Worm (Caenorhabditis elegans): ENCODE results near the gene spk-1.

The spk-1 gene

ce11 chrIII:9443417-9444027, 12.9 kb upstream of the spk-1 start, which contains the start of gene pir-2 (continued):
- TF ChIP-seq nhr-232 (tag; optimal IDR thresholded peaks at IDR 0.05) = no peak
- peak; percentile 26; the same call in 1 of the 2 replicates for TF ChIP-seq sox-2 (GFP tag; IDR thresholded peaks at IDR 0.05)
- TF ChIP-seq K02D7.2 (tag; optimal IDR thresholded peaks at IDR 0.05) = no peak
- TF ChIP-seq K09A11.1 (tag; optimal IDR thresholded peaks at IDR 0.05; ENCODE audit: insufficient read depth) = peak; percentile 51
- TF ChIP-seq lin-11 (tag; optimal IDR thresholded peaks at IDR 0.05) = no peak
- TF ChIP-seq Y22D7AL.16 (tag; optimal IDR thresholded peaks at IDR 0.05) = no peak
- no peak for TF ChIP-seq mec-3 (tag; optimal IDR thresholded peaks at IDR 0.05; ENCODE audit: borderline replicate concordance)
- no peak for TF ChIP-seq ceh-9 (tag; optimal IDR thresholded peaks at IDR 0.05)
- no peak for TF ChIP-seq elt-4 (tag; optimal IDR thresholded peaks at IDR 0.05)
- TF ChIP-seq elt-2 (tag; optimal IDR thresholded peaks at IDR 0.05) = no peak
- TF ChIP-seq che-1 (tag; optimal IDR thresholded peaks at IDR 0.05) = no peak
- no peak for TF ChIP-seq eyg-1 (tag; optimal IDR thresholded peaks at IDR 0.05)
- peak; percentile 78 for TF ChIP-seq dve-1 (tag; optimal IDR thresholded peaks at IDR 0.05)
- peak; percentile 38; the same call in 1 of the 2 replicates for TF ChIP-seq unc-3 (GFP tag; conservative IDR thresholded peaks at IDR 0.05)
- TF ChIP-seq unc-3 (tag; optimal IDR thresholded peaks at IDR 0.05) = no peak
- TF ChIP-seq F13H6.1 (tag; optimal IDR thresholded peaks at IDR 0.05) = no peak

- TF ChIP-seq tbx-2 (tag; optimal IDR thresholded peaks at IDR 0.05) (no peak), tbx-7 (tag; optimal IDR thresholded peaks at IDR 0.05) (no peak), zip-5 (tag; optimal IDR thresholded peaks at IDR 0.05) (no peak), K09A11.1 (tag; optimal IDR thresholded peaks at IDR 0.05; ENCODE audit: insufficient read depth) (no peak), unc-86 (tag; optimal IDR thresholded peaks at IDR 0.05) (no peak), ceh-30 (tag; optimal IDR thresholded peaks at IDR 0.05) (no peak), lim-6 (tag; optimal IDR thresholded peaks at IDR 0.05) (no peak), unc-55 (GFP tag; optimal IDR thresholded peaks at IDR 0.05) (no peak), ceh-9 (tag; optimal IDR thresholded peaks at IDR 0.05) (no peak), F13H6.1 (tag; optimal IDR thresholded peaks at IDR 0.05) (no peak), odd-2 (tag; optimal IDR thresholded peaks at IDR 0.05) (no peak)
These were observed 6.6 kb upstream of the spk-1 start, which contains the start of gene F54C8.6 for ce11 chrIII:9449831-9450230. F54C8.6 (minus strand) TSS chrIII:9449931.

- TF ChIP-seq nhr-232 (tag; optimal IDR thresholded peaks at IDR 0.05) = no peak
- TF ChIP-seq T23F11.4 (GFP tag; optimal IDR thresholded peaks at IDR 0.05) = no peak
- no peak for TF ChIP-seq ceh-6 (GFP tag; optimal IDR thresholded peaks at IDR 0.05)
- no peak for TF ChIP-seq dmd-4 (tag; optimal IDR thresholded peaks at IDR 0.05; ENCODE audit: borderline replicate concordance)
- peak; percentile 40 for TF ChIP-seq unc-55 (GFP tag; optimal IDR thresholded peaks at IDR 0.05)
- no peak for TF ChIP-seq ama-1 (optimal IDR thresholded peaks at IDR 0.05)
- peak; percentile 41 for TF ChIP-seq nfya-1 (tag; optimal IDR thresholded peaks at IDR 0.05)
- no peak for TF ChIP-seq odd-2 (tag; optimal IDR thresholded peaks at IDR 0.05)
- peak; percentile 93 for TF ChIP-seq hlh-30 (tag; optimal IDR thresholded peaks at IDR 0.05; ENCODE audit: insufficient read depth)
- peak; percentile 92 for TF ChIP-seq ceh-31 (tag; optimal IDR thresholded peaks at IDR 0.05)
- TF ChIP-seq Y22D7AL.16 (tag; optimal IDR thresholded peaks at IDR 0.05) = no peak
- TF ChIP-seq unc-42 (tag; optimal IDR thresholded peaks at IDR 0.05) = peak; percentile 55
- TF ChIP-seq dve-1 (tag; optimal IDR thresholded peaks at IDR 0.05) = no peak
- peak; percentile 15 for TF ChIP-seq tbx-2 (tag; optimal IDR thresholded peaks at IDR 0.05)
- peak; percentile 58 for TF ChIP-seq ceh-34 (tag; optimal IDR thresholded peaks at IDR 0.05)
- no peak for TF ChIP-seq hlh-15 (tag; optimal IDR thresholded peaks at IDR 0.05)
- TF ChIP-seq syd-9 (tag; optimal IDR thresholded peaks at IDR 0.05) = no peak
- no peak for TF ChIP-seq ceh-19 (GFP tag; optimal IDR thresholded peaks at IDR 0.05)
- no peak for TF ChIP-seq pag-3 (tag; optimal IDR thresholded peaks at IDR 0.05; ENCODE audit: borderline replicate concordance)
- TF ChIP-seq tbx-7 (tag; optimal IDR thresholded peaks at IDR 0.05) = no peak
- TF ChIP-seq hlh-6 (tag; optimal IDR thresholded peaks at IDR 0.05) = no peak
- TF ChIP-seq lin-11 (tag; optimal IDR thresholded peaks at IDR 0.05) = no peak
- no peak for TF ChIP-seq C38D4.7 (GFP tag; optimal IDR thresholded peaks at IDR 0.05)
- TF ChIP-seq pha-2 (tag; optimal IDR thresholded peaks at IDR 0.05) = no peak
- TF ChIP-seq pqm-1 (tag; optimal IDR thresholded peaks at IDR 0.05) = no peak
- no peak for TF ChIP-seq K09A11.1 (tag; optimal IDR thresholded peaks at IDR 0.05; ENCODE audit: insufficient read depth)
- no peak for TF ChIP-seq ceh-2 (tag; optimal IDR thresholded peaks at IDR 0.05)
- no peak for TF ChIP-seq sdc-2 (tag; optimal IDR thresholded peaks at IDR 0.05)
- no peak for TF ChIP-seq pat-9 (tag; optimal IDR thresholded peaks at IDR 0.05)
- no peak for TF ChIP-seq F13H6.1 (tag; optimal IDR thresholded peaks at IDR 0.05)
- no peak for TF ChIP-seq hlh-13 (GFP tag; optimal IDR thresholded peaks at IDR 0.05)
- peak; percentile 51 for TF ChIP-seq ref-2 (tag; optimal IDR thresholded peaks at IDR 0.05)
- TF ChIP-seq ets-4 (tag; optimal IDR thresholded peaks at IDR 0.05) = no peak
- no peak for TF ChIP-seq zip-5 (tag; optimal IDR thresholded peaks at IDR 0.05)
These were observed 5.5 kb upstream of the spk-1 start for ce11 chrIII:9450933-9451332.
